Fruit fly (Drosophila melanogaster) whole organism, adult: ENCODE measurements around the gene CG14053.

Source experiments
- CG12768 ChIP-seq: fragments of 200-800 bp; sonication (Bioruptor generic); optimal IDR thresholded peaks from 2 replicates; lab custom pipeline; 2017; ENCODE audit warnings: missing biosample characterization, missing genetic modification characterization, mild to moderate bottlenecking, moderate library complexity, missing genetic modification reagents
- CG7101 ChIP-seq: fragments of 200-800 bp; sonication (Bioruptor generic); optimal IDR thresholded peaks from 2 replicates; lab custom pipeline; 2018; ENCODE audit warnings: missing biosample characterization, mild to moderate bottlenecking, missing genetic modification characterization, moderate library complexity
- Hr96 ChIP-seq: fragments of 200-800 bp; sonication (Bioruptor generic); optimal IDR thresholded peaks from 2 replicates; lab custom pipeline; 2016; ENCODE audit warnings: missing biosample characterization, missing genetic modification characterization
- toe ChIP-seq: fragments of 200-800 bp; sonication (Bioruptor generic); optimal IDR thresholded peaks from 2 replicates; lab custom pipeline; 2016; ENCODE audit warnings: missing biosample characterization, missing genetic modification characterization

dm6 chrX:2194208-2195094 is 742 bp upstream of the CG14053 start:
- TF ChIP-seq Hr96 (no peak), CG7101 (no peak), toe (GFP tag; lab: Kevin White, UChicago) (no peak), CG12768 (GFP tag; lab: Kevin White, UChicago) (no peak)
